Worm (Caenorhabditis elegans) whole organism, young adult: ENCODE data around the gene col-167.
A peak's percentile ranks its signal among the peaks of the same experiment; 100 is the strongest.

Source experiments
- B0336.3 ChIP-seq: fragments of 200-800 bp; sonication (Bioruptor generic); IDR thresholded peaks from 2 replicates; pipeline ENCODE4 v1.3.6; 2022; ENCODE audit warnings: missing genetic modification characterization, missing compliant biosample characterization
- C17E4.6 ChIP-seq: fragments of 200-800 bp; sonication (Bioruptor generic); IDR thresholded peaks from 2 replicates; pipeline ENCODE4 v1.3.6; 2022; ENCODE audit warnings: missing genetic modification reagents, missing genetic modification characterization, missing compliant biosample characterization
- F10E7.11 ChIP-seq: sonication (generic microtip); optimal IDR thresholded peaks from 2 replicates; lab custom pipeline; 2017; ENCODE audit warnings: mild to moderate bottlenecking, missing genetic modification characterization, moderate library complexity, missing compliant biosample characterization
- F52B5.7 ChIP-seq: sonication (generic microtip); optimal IDR thresholded peaks from 2 replicates; lab custom pipeline; 2016; ENCODE audit warnings: mild to moderate bottlenecking, missing genetic modification characterization, missing compliant biosample characterization
- F57A8.1 ChIP-seq: fragments of 200-800 bp; sonication (Bioruptor generic); optimal IDR thresholded peaks from 2 replicates; lab custom pipeline; 2018; ENCODE audit warnings: mild to moderate bottlenecking, missing genetic modification characterization, moderate library complexity, missing compliant biosample characterization
- K11D2.4 ChIP-seq: fragments of 200-800 bp; sonication (Bioruptor generic); IDR thresholded peaks from 2 replicates; pipeline ENCODE4 v1.3.6; 2022; ENCODE audit warnings: missing genetic modification reagents, missing genetic modification characterization, missing compliant biosample characterization
- Y53F4B.3 ChIP-seq: fragments of 200-800 bp; sonication (Bioruptor generic); IDR thresholded peaks from 2 replicates; pipeline ENCODE4 v1.3.6; 2022; ENCODE audit warnings: missing genetic modification reagents, missing genetic modification characterization, missing compliant biosample characterization
- attf-3 ChIP-seq: fragments of 200-800 bp; sonication (Bioruptor generic); conservative IDR thresholded peaks from 2 replicates; pipeline ENCODE4 v1.3.6; 2022; ENCODE audit warnings: missing genetic modification reagents, missing genetic modification characterization, missing compliant biosample characterization
- attf-5 ChIP-seq: fragments of 200-800 bp; sonication (Bioruptor generic); optimal IDR thresholded peaks from 2 replicates; lab custom pipeline; 2018; ENCODE audit warnings: mild to moderate bottlenecking, missing genetic modification characterization, missing compliant biosample characterization
- bed-1 ChIP-seq: fragments of 200-800 bp; sonication (Bioruptor generic); IDR thresholded peaks from 2 replicates; pipeline ENCODE4 v1.3.6; 2022; ENCODE audit warnings: missing genetic modification reagents, missing genetic modification characterization, missing compliant biosample characterization
- ceh-100 ChIP-seq: fragments of 200-800 bp; sonication (Bioruptor generic); IDR thresholded peaks from 2 replicates; pipeline ENCODE4 v1.3.6; 2022; ENCODE audit warnings: missing genetic modification reagents, missing genetic modification characterization, missing compliant biosample characterization
- ceh-91 ChIP-seq: fragments of 200-800 bp; sonication (Bioruptor generic); IDR thresholded peaks from 2 replicates; pipeline ENCODE4 v1.3.6; 2022; ENCODE audit warnings: missing genetic modification reagents, missing genetic modification characterization, missing compliant biosample characterization
- die-1 ChIP-seq: sonication (generic microtip); optimal IDR thresholded peaks from 2 replicates; lab custom pipeline; 2016; ENCODE audit warnings: missing genotype, mild to moderate bottlenecking, missing genetic modification characterization, missing compliant biosample characterization
- dpff-1 ChIP-seq: sonication (generic microtip); optimal IDR thresholded peaks from 2 replicates; lab custom pipeline; 2017; ENCODE audit warnings: mild to moderate bottlenecking, missing genetic modification characterization, missing compliant biosample characterization
- efl-1 ChIP-seq: fragments of 150-350 bp; optimal IDR thresholded peaks from 2 replicates; lab custom pipeline; 2014; ENCODE audit warnings: missing biosample characterization, missing genetic modification reagents, missing genetic modification characterization
- egrh-3 ChIP-seq: fragments of 200-800 bp; sonication (Bioruptor generic); IDR thresholded peaks from 2 replicates; pipeline ENCODE4 v1.3.6; 2022; ENCODE audit warnings: missing genetic modification reagents, missing genetic modification characterization, missing compliant biosample characterization
- hrde-1 ChIP-seq: sonication (generic microtip); optimal IDR thresholded peaks from 2 replicates; lab custom pipeline; 2016; ENCODE audit warnings: missing genetic modification characterization, mild to moderate bottlenecking, missing compliant biosample characterization, moderate library complexity, missing genotype, missing genetic modification reagents, borderline replicate concordance
- lag-1 ChIP-seq: fragments of 200-800 bp; sonication (Bioruptor generic); IDR thresholded peaks from 2 replicates; pipeline ENCODE4 v1.3.6; 2022; ENCODE audit warnings: missing genetic modification reagents, missing genetic modification characterization, missing compliant biosample characterization
- lin-40 ChIP-seq: sonication (generic microtip); optimal IDR thresholded peaks from 2 replicates; lab custom pipeline; 2016; ENCODE audit warnings: missing genetic modification characterization, mild to moderate bottlenecking, missing compliant biosample characterization, missing genotype, missing genetic modification reagents
- lin-54 ChIP-seq: fragments of 200-800 bp; sonication (Bioruptor generic); optimal IDR thresholded peaks from 2 replicates; lab custom pipeline; 2018; ENCODE audit warnings: mild to moderate bottlenecking, missing genetic modification characterization, missing compliant biosample characterization
- madf-8 ChIP-seq: fragments of 200-800 bp; sonication (Bioruptor generic); conservative IDR thresholded peaks from 2 replicates; pipeline ENCODE4 v1.3.6; 2022; ENCODE audit warnings: missing genetic modification reagents, missing genetic modification characterization, missing compliant biosample characterization
- nfyb-1 ChIP-seq: fragments of 200-800 bp; sonication (Bioruptor generic); IDR thresholded peaks from 2 replicates; pipeline ENCODE4 v1.3.6; 2022; ENCODE audit warnings: missing genetic modification reagents, missing genetic modification characterization, missing compliant biosample characterization
- nhr-27 ChIP-seq: fragments of 200-800 bp; sonication (Bioruptor generic); optimal IDR thresholded peaks from 2 replicates; lab custom pipeline; 2018; ENCODE audit warnings: mild to moderate bottlenecking, missing genetic modification characterization, moderate library complexity, missing compliant biosample characterization
- nhr-80 ChIP-seq: sonication (generic microtip); optimal IDR thresholded peaks from 2 replicates; lab custom pipeline; 2016; ENCODE audit warnings: missing genetic modification characterization, missing compliant biosample characterization
- rec-8 ChIP-seq, 2 experiments: sonication (generic microtip); optimal IDR thresholded peaks; 2 replicates each; lab custom pipeline; 2016; ENCODE audit warnings: mild to moderate bottlenecking in 2 of 2, missing genetic modification characterization in 2 of 2, missing genetic modification reagents in 2 of 2, missing genotype in 2 of 2, missing biosample characterization in 1 of 2, missing compliant biosample characterization in 1 of 2, moderate library complexity in 1 of 2
- repo-1 ChIP-seq: sonication (generic microtip); optimal IDR thresholded peaks from 2 replicates; lab custom pipeline; 2017; ENCODE audit warnings: mild to moderate bottlenecking, missing genetic modification characterization, missing compliant biosample characterization
- rpc-1 ChIP-seq, 2 experiments: fragments of 150-350 bp in 1 of 2; sonication (generic microtip) in 1 of 2; optimal IDR thresholded peaks; 2 replicates each; lab custom pipeline; 2014 to 2018; ENCODE audit warnings: missing biosample characterization in 1 of 2, missing genetic modification characterization in 1 of 2, missing genetic modification reagents in 1 of 2, missing genotype in 1 of 2
- sdz-38 ChIP-seq: sonication (generic microtip); optimal IDR thresholded peaks from 2 replicates; lab custom pipeline; 2016; ENCODE audit warnings: missing genotype, missing genetic modification characterization, missing compliant biosample characterization
- snpc-3.4 ChIP-seq: sonication (generic microtip); optimal IDR thresholded peaks from 2 replicates; lab custom pipeline; 2017; ENCODE audit warnings: missing genetic modification characterization, mild to moderate bottlenecking, missing compliant biosample characterization, antibody characterized with exemption, moderate library complexity, missing genotype, missing genetic modification reagents
- xnd-1 ChIP-seq: sonication (generic microtip); optimal IDR thresholded peaks from 2 replicates; lab custom pipeline; 2016; ENCODE audit warnings: missing genotype, missing genetic modification reagents, missing genetic modification characterization, missing compliant biosample characterization
- zfh-2 ChIP-seq: fragments of 200-800 bp; sonication (Bioruptor generic); conservative IDR thresholded peaks from 2 replicates; pipeline ENCODE4 v1.3.6; 2022; ENCODE audit warnings: missing genetic modification reagents, missing genetic modification characterization, missing compliant biosample characterization
- ztf-18 ChIP-seq: sonication (generic microtip); optimal IDR thresholded peaks from 2 replicates; lab custom pipeline; 2016; ENCODE audit warnings: missing genotype, mild to moderate bottlenecking, missing genetic modification characterization, missing compliant biosample characterization
- ztf-26 ChIP-seq: sonication (generic microtip); optimal IDR thresholded peaks from 2 replicates; lab custom pipeline; 2017; ENCODE audit warnings: missing genetic modification characterization, missing compliant biosample characterization
- ztf-3 ChIP-seq: fragments of 200-800 bp; sonication (Bioruptor generic); optimal IDR thresholded peaks from 2 replicates; lab custom pipeline; 2018; ENCODE audit warnings: mild to moderate bottlenecking, missing genetic modification characterization, missing compliant biosample characterization

col-167 gene

ce11 chrX:6277252-6277651 lies 46.0 kb upstream of the col-167 start:
- TF ChIP-seq lin-54 (GFP tag; lab: Kevin White, UChicago): no peak
- TF ChIP-seq repo-1: no peak
- TF ChIP-seq F10E7.11 (tag; lab: Kevin White, UChicago): no peak
- TF ChIP-seq die-1 (tag; lab: Kevin White, UChicago): no peak
- TF ChIP-seq nfyb-1 (GFP tag; lab: Robert Waterston, UW): no peak
- no peak for TF ChIP-seq B0336.3 (GFP tag; lab: Robert Waterston, UW)
- no peak for TF ChIP-seq ztf-3 (GFP tag; lab: Kevin White, UChicago)
- TF ChIP-seq lin-40: no peak
- TF ChIP-seq ztf-26 (tag; lab: Kevin White, UChicago): no peak
- TF ChIP-seq ceh-100 (GFP tag; lab: Robert Waterston, UW): no peak
- no peak for TF ChIP-seq lag-1 (GFP tag; lab: Robert Waterston, UW)
- no peak for TF ChIP-seq snpc-3.4 (tag; lab: Kevin White, UChicago)
- no peak for TF ChIP-seq rec-8 (tag; optimal IDR thresholded peaks at IDR 0.05; lab: Kevin White, UChicago)
- no peak for TF ChIP-seq nhr-27 (tag; lab: Kevin White, UChicago)
- TF ChIP-seq rpc-1 (optimal IDR thresholded peaks at IDR 0.05; lab: Kevin White, UChicago): no peak
- TF ChIP-seq rpc-1 (tag; optimal IDR thresholded peaks at IDR 0.05; lab: Kevin White, UChicago): no peak
- no peak for TF ChIP-seq xnd-1 (tag; lab: Kevin White, UChicago)
- TF ChIP-seq sdz-38 (tag; lab: Kevin White, UChicago): no peak

DNA sequence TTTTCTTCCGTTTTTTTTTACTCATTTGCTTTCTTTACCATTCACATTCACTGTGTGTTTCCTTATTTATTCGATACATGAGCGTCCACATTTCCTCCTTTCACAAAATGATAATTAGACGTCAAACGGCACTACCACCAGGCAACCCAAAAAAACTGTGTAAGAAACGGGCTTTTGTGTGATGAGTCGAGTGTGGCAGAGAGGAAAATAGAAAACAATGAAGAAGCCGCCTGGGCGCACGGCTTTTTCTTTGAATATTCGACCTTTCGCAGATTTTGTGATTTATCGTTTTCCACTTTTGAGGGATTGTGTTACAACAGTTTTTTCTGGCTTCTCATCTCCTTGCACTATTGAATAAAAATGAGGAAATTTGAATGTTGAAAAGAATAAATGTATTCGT lies 45.0 kb upstream of the col-167 start:
- TF ChIP-seq Y53F4B.3 (GFP tag; lab: Robert Waterston, UW) (no peak), K11D2.4 (GFP tag; lab: Robert Waterston, UW) (no peak)

DNA sequence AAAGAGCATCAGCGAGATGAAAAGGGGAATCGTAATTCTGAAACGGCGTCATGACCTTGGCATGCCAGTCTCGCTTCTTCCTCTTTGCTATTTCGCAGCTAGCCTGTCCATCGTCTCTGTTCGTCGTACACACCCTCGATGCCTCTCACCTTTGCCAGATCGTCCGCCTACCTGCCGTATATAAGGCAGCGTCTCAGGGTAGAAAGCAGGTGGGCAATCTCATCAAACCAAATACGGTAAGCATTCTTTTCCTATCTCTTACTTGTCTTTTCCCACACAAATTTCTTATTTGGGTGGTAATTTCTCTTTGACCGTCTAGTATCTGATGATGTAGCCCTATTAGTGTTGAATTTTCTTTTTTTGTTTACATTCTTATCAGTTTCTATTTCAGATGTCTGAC lies 43.7 kb upstream of the col-167 start, which contains the start of gene col-166:
Gene col-166 (plus strand): TSS at position 392 of the 400 bp plus-strand sequence.
- TF ChIP-seq C17E4.6 (GFP tag; lab: Robert Waterston, UW): no peak
- TF ChIP-seq dpff-1 (tag; lab: Kevin White, UChicago): no peak
- TF ChIP-seq attf-3 (GFP tag; lab: Robert Waterston, UW): no peak
- no peak for TF ChIP-seq B0336.3 (GFP tag; lab: Robert Waterston, UW)
- no peak for TF ChIP-seq efl-1 (GFP tag; lab: Kevin White, UChicago)
- TF ChIP-seq madf-8 (GFP tag; lab: Robert Waterston, UW): no peak
- TF ChIP-seq ceh-100 (GFP tag; lab: Robert Waterston, UW): no peak
- TF ChIP-seq ceh-91 (GFP tag; lab: Robert Waterston, UW): no peak
- no peak for TF ChIP-seq ztf-18 (tag; lab: Kevin White, UChicago)
- TF ChIP-seq rpc-1 (optimal IDR thresholded peaks at IDR 0.05; lab: Kevin White, UChicago): no peak
- TF ChIP-seq rpc-1 (tag; optimal IDR thresholded peaks at IDR 0.05; lab: Kevin White, UChicago): no peak
- TF ChIP-seq attf-5 (GFP tag; lab: Kevin White, UChicago): no peak
- TF ChIP-seq nhr-80 (tag; lab: Kevin White, UChicago): no peak
- TF ChIP-seq F52B5.7 (tag; lab: Kevin White, UChicago): no peak
- no peak for TF ChIP-seq bed-1 (GFP tag; lab: Robert Waterston, UW)
- no peak for TF ChIP-seq F57A8.1 (GFP tag; lab: Kevin White, UChicago)
- no peak for TF ChIP-seq hrde-1 (tag; lab: Kevin White, UChicago)

- TF ChIP-seq egrh-3 (GFP tag; lab: Robert Waterston, UW) (peak; percentile 92), zfh-2 (GFP tag; lab: Robert Waterston, UW) (0 out of 2 replicates have a peak, but pooled peaks have one; percentile 28)
Measured at ce11 chrX:6280272-6280791, 43.0 kb upstream of the col-167 start.
